Fruit fly (Drosophila melanogaster) whole organism, embryonic: ENCODE results near the gene CG15382.

ENCODE experiments used
- CG32767 ChIP-seq: fragments of 200-800 bp; sonication (Bioruptor generic); IDR thresholded peaks from 2 replicates; pipeline ENCODE4 v1.3.6; 2022; ENCODE audit warnings: missing biosample characterization, missing genetic modification characterization
- CG4820 ChIP-seq: fragments of 200-800 bp; sonication (Bioruptor generic); optimal IDR thresholded peaks from 3 replicates; lab custom pipeline; 2016; ENCODE audit warnings: missing biosample characterization, missing genetic modification characterization
- Hr39 ChIP-seq: fragments of >200 bp; optimal IDR thresholded peaks from 2 replicates; lab custom pipeline; 2017
- pan ChIP-seq, 4 experiments: fragments of >200 bp in 3 of 4; fragments of 200-800 bp in 1 of 4; sonication (Bioruptor generic) in 1 of 4; optimal IDR thresholded peaks in 3 of 4; IDR thresholded peaks in 1 of 4; 2 replicates each; pipeline versions ENCODE4 v1.3.6 to Lab custom; 2017 to 2022; ENCODE audit warnings: missing biosample characterization in 2 of 4, missing genetic modification characterization in 2 of 4, mixed read lengths in 1 of 4
- sr ChIP-seq: fragments of 200-800 bp; sonication (Bioruptor generic); IDR thresholded peaks from 3 replicates; pipeline ENCODE4 v1.3.6; 2022; ENCODE audit warnings: missing biosample characterization, missing genetic modification characterization

DNA sequence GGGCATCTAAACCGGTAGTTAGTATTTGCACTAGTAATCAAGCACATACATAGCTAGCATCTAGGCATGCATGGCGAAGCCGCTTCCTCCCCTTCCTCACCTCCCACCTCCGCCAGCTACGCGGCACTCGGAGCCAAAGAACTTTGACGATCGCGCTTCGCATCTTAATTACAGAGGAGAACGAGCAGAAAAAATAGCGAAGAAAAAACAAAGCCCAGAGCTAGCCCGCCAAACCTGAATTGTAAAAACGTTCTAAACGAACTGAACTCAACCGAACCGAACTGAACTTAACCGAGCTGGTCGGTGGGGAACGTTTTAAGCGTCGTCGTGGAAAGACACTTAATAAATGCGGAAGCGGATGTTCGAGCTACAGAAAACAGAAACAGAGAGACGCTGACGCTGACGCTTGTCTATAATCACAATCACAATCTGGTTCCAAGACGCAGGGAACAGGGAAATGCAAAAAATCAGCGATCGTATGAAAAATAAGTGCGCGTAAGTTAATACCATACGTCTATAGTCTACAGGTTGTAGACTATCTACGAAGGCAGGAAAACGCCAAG is 13.4 kb downstream of the CG15382 start:
- TF ChIP-seq Hr39 (lab: Kevin White, UChicago) (no peak), pan (optimal IDR thresholded peaks at IDR 0.05; lab: Kevin White, UChicago) (no peak), pan (GFP tag; optimal IDR thresholded peaks at IDR 0.05 in 1 of 2, IDR thresholded peaks at IDR 0.05 in 1 of 2) (no peak), sr (GFP tag; lab: Robert Waterston, UW) (no peak), CG32767 (GFP tag; lab: Robert Waterston, UW) (no peak), CG4820 (no peak)
